Worm (Caenorhabditis elegans) whole organism, early embryonic: ENCODE results near the gene fli-1.
A peak's percentile ranks its signal among the peaks of the same experiment; 100 is the strongest.

ENCODE experiments used
- B0310.2 ChIP-seq: sonication (generic microtip); optimal IDR thresholded peaks from 2 replicates; lab custom pipeline; 2016; ENCODE audit warnings: mild to moderate bottlenecking, missing genetic modification characterization, missing compliant biosample characterization
- F13C5.2 ChIP-seq: sonication (generic microtip); optimal IDR thresholded peaks from 2 replicates; lab custom pipeline; 2017; ENCODE audit warnings: mild to moderate bottlenecking, missing genetic modification characterization, inconsistent platforms, missing compliant biosample characterization
- aly-1 ChIP-seq: sonication (generic microtip); optimal IDR thresholded peaks from 2 replicates; lab custom pipeline; 2016; ENCODE audit warnings: missing genetic modification characterization, missing compliant biosample characterization
- ama-1 ChIP-seq: fragments of 150-350 bp; optimal IDR thresholded peaks from 2 replicates; lab custom pipeline; 2014
- ceh-13 ChIP-seq: fragments of 200-800 bp; sonication (Bioruptor generic); optimal IDR thresholded peaks from 2 replicates; lab custom pipeline; 2018; ENCODE audit warnings: mild to moderate bottlenecking, missing genetic modification characterization, missing compliant biosample characterization
- ceh-36 ChIP-seq: sonication (generic microtip); optimal IDR thresholded peaks from 2 replicates; lab custom pipeline; 2016; ENCODE audit warnings: missing genetic modification characterization, inconsistent platforms, missing compliant biosample characterization
- ets-7 ChIP-seq: sonication (generic microtip); optimal IDR thresholded peaks from 2 replicates; lab custom pipeline; 2016; ENCODE audit warnings: missing genotype, missing genetic modification characterization, missing compliant biosample characterization
- flt-1 ChIP-seq: fragments of 200-800 bp; sonication (Bioruptor generic); IDR thresholded peaks from 2 replicates; pipeline ENCODE4 v1.3.6; 2022; ENCODE audit warnings: missing genetic modification characterization, missing compliant biosample characterization
- hmbx-1 ChIP-seq: sonication (generic microtip); optimal IDR thresholded peaks from 2 replicates; lab custom pipeline; 2016; ENCODE audit warnings: mild to moderate bottlenecking, missing genetic modification characterization, missing compliant biosample characterization
- hmg-4 ChIP-seq: fragments of 200-800 bp; sonication (Bioruptor generic); optimal IDR thresholded peaks from 2 replicates; lab custom pipeline; 2018; ENCODE audit warnings: mild to moderate bottlenecking, missing genetic modification characterization, missing compliant biosample characterization
- hnd-1 ChIP-seq: sonication (generic microtip); optimal IDR thresholded peaks from 2 replicates; lab custom pipeline; 2016; ENCODE audit warnings: missing genetic modification characterization, missing compliant biosample characterization
- pes-1 ChIP-seq: fragments of 200-800 bp; sonication (Bioruptor generic); IDR thresholded peaks from 2 replicates; pipeline ENCODE4 v1.3.6; 2022; ENCODE audit warnings: missing genetic modification reagents, missing genetic modification characterization, missing compliant biosample characterization
- scrt-1 ChIP-seq: fragments of 200-800 bp; sonication (Bioruptor generic); IDR thresholded peaks from 2 replicates; pipeline ENCODE4 v1.3.6; 2022; ENCODE audit warnings: missing genetic modification characterization, missing compliant biosample characterization
- sea-1 ChIP-seq: fragments of 200-800 bp; sonication (Bioruptor generic); conservative IDR thresholded peaks from 2 replicates; pipeline ENCODE4 v1.3.6; 2022; ENCODE audit warnings: missing genetic modification characterization, missing compliant biosample characterization
- tbx-11 ChIP-seq: fragments of 200-800 bp; sonication (Bioruptor generic); IDR thresholded peaks from 2 replicates; pipeline ENCODE4 v1.3.6; 2022; ENCODE audit warnings: missing genetic modification characterization, missing compliant biosample characterization
- tbx-37 ChIP-seq: fragments of 200-800 bp; sonication (Bioruptor generic); conservative IDR thresholded peaks from 2 replicates; pipeline ENCODE4 v1.3.6; 2022; ENCODE audit warnings: missing genetic modification reagents, missing genetic modification characterization, missing compliant biosample characterization
- tra-4 ChIP-seq: sonication (generic microtip); optimal IDR thresholded peaks from 2 replicates; lab custom pipeline; 2017; ENCODE audit warnings: missing genetic modification characterization, missing compliant biosample characterization

Gene fli-1

DNA sequence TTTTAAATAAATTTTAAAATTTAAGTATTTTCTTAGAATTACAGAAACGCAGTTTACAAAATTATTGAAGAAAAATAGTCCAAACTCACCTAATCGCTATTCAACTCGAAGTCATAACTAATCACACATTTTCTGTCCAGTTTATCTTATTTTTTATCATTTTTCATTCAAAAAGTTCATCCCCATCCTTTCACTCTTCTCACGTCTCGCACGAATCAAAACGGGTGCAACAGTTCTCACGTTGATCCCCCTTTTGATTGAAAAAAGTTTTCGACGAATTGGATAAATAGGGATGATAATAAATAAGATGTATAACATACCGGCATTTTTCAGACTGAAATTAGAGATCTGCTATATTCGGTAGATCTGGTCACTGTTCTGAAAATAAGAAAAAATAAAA is 26.2 kb upstream of the fli-1 start:
- TF ChIP-seq scrt-1 (no peak), hmbx-1 (tag; lab: Kevin White, UChicago) (no peak)

DNA sequence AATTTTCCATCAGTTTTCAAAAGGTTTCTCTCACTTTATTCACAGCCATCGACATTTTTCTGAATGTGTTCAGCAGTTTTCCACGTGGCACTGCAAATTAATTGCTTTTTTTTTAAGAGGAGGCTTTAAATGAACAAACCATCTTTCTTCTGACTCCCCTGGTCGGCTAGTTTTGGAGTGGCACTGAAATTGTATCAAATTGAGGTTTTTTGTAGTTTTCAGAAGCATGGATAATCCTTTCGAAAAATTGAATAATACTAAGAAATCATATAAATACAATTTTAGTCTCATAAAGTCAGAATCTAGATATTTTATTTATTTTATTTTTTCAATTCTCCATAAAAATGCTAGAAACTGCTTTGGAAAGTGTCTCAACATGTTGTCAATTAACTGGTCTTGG is 21.2 kb upstream of the fli-1 start, which contains the start of gene B0303.16:
Gene B0303.16 (plus strand): TSS at position 301 of the 400 bp plus-strand sequence.
- no peak for TF ChIP-seq pes-1 (GFP tag; lab: Robert Waterston, UW)
- no peak for TF ChIP-seq ceh-36 (tag; lab: Kevin White, UChicago)
- TF ChIP-seq hmg-4 (GFP tag; lab: Kevin White, UChicago): no peak
- no peak for TF ChIP-seq hnd-1 (tag; lab: Kevin White, UChicago)

DNA sequence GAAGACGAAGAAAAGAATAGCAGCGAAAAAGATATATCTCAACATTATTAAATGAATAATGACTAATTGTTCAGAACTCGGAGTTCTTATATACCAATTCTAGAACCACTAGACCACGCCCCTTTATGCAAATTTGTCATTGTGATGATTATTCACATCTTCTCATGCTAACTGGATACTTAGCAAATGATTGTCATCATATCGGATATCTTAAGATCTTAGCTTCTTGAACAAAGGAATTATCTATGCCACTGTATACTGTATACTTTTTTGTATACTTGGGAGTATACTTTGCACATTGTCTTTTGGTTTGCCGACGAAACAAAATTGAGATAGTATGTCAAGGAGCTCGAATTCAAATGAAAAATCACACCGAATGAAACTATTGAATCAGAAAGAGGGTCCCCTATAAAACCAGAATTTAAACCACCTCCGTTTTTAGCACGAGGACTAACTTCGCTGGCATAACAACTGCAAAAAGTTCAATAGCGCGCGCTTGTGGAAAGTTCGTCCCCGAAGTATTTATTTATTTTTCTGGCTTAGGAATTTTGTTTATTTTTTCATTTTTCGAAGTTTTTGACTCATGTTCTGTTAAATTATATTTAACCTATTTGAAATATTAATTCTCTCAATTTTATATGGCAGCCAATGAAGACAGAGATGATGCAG is 16.9 kb upstream of the fli-1 start, which contains the start of the genes sdz-1 and vps-33.1:
Gene sdz-1 (minus strand): TSS at position 51 of the 669 bp plus-strand sequence.
Gene vps-33.1 (plus strand): TSS at position 639 of the 669 bp plus-strand sequence.
- TF ChIP-seq aly-1 (tag; lab: Kevin White, UChicago): no peak
- no peak for TF ChIP-seq hnd-1 (tag; lab: Kevin White, UChicago)
- peak; percentile 49 for TF ChIP-seq tbx-37 (GFP tag; lab: Robert Waterston, UW)
- TF ChIP-seq ets-7 (tag; lab: Kevin White, UChicago): no peak
- TF ChIP-seq flt-1: no peak
- no peak for TF ChIP-seq F13C5.2 (tag; lab: Kevin White, UChicago)
- TF ChIP-seq sea-1 (GFP tag; lab: Robert Waterston, UW): no peak
- TF ChIP-seq B0310.2 (tag; lab: Kevin White, UChicago): no peak
- TF ChIP-seq ceh-13 (GFP tag; lab: Kevin White, UChicago): no peak

DNA sequence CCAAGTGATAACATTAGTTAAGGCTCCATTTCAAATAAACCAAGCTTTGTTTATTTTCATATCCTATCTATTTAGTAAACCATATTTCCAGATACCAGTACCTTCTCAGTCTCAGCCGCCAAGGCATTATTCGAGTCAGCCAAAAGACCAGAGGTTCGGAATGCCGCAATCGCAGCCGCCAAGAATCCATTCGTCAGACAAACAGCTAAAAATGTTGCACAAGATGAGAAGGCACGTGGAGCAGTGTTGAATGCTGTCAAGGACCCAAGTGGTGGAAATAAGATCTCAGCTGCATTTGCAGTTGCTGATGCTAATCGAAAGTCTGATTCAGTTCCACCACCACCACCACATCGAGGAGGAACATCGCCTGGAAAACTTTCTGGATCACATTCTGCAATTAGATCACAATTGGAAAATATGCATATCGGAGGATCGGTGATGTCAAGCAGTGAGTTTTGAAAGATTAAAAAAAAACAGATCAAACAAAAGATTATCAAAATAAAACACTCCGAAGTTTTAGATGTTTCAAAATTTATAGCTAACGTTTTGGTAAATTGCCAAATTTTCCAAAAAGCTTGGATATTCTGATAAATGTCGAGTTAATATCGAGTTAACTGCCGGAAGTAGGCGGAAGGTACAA is 13.9 kb upstream of the fli-1 start:
- TF ChIP-seq hmbx-1 (tag; lab: Kevin White, UChicago) (no peak), tbx-37 (GFP tag; lab: Robert Waterston, UW) (no peak), ets-7 (tag; lab: Kevin White, UChicago) (no peak), pes-1 (GFP tag; lab: Robert Waterston, UW) (no peak), tra-4 (tag; lab: Kevin White, UChicago) (no peak), ceh-13 (GFP tag; lab: Kevin White, UChicago) (no peak), scrt-1 (no peak), sea-1 (GFP tag; lab: Robert Waterston, UW) (no peak), hmg-4 (GFP tag; lab: Kevin White, UChicago) (no peak), tbx-11 (GFP tag; lab: Robert Waterston, UW) (no peak), ama-1 (lab: Kevin White, UChicago) (no peak), ceh-36 (tag; lab: Kevin White, UChicago) (no peak), hnd-1 (tag; lab: Kevin White, UChicago) (no peak), aly-1 (tag; lab: Kevin White, UChicago) (no peak), F13C5.2 (tag; lab: Kevin White, UChicago) (no peak), flt-1 (no peak)

DNA sequence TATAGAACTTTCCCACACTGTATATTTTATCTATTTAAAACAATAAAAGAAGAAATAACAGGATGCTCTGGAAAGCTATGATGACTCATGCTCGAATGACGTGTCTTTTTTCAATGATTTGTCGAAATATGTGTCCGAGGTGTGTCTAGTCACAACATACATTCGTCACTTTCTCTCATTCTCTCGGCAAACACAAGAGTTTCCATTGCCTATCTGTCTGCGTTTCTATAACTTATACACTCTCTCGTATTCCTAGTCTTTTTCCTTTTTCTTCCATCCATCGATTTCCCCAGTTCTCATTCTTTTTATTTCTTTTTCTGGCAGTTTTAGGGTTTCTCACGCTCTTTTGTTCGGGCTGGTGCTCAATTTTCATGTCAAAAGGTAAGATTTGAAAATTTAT is 13.1 kb upstream of the fli-1 start:
- TF ChIP-seq F13C5.2 (tag; lab: Kevin White, UChicago): no peak
- TF ChIP-seq ama-1 (lab: Kevin White, UChicago): no peak
- TF ChIP-seq hmg-4 (GFP tag; lab: Kevin White, UChicago): no peak
- no peak for TF ChIP-seq tbx-11 (GFP tag; lab: Robert Waterston, UW)
- no peak for TF ChIP-seq B0310.2 (tag; lab: Kevin White, UChicago)
- TF ChIP-seq ets-7 (tag; lab: Kevin White, UChicago): no peak
- TF ChIP-seq pes-1 (GFP tag; lab: Robert Waterston, UW): no peak
- TF ChIP-seq sea-1 (GFP tag; lab: Robert Waterston, UW): no peak
- no peak for TF ChIP-seq flt-1
- TF ChIP-seq tbx-37 (GFP tag; lab: Robert Waterston, UW): no peak
- no peak for TF ChIP-seq scrt-1
- no peak for TF ChIP-seq aly-1 (tag; lab: Kevin White, UChicago)
- TF ChIP-seq hmbx-1 (tag; lab: Kevin White, UChicago): no peak
- TF ChIP-seq ceh-36 (tag; lab: Kevin White, UChicago): no peak
- no peak for TF ChIP-seq ceh-13 (GFP tag; lab: Kevin White, UChicago)
- TF ChIP-seq hnd-1 (tag; lab: Kevin White, UChicago): no peak
- TF ChIP-seq tra-4 (tag; lab: Kevin White, UChicago): no peak

DNA sequence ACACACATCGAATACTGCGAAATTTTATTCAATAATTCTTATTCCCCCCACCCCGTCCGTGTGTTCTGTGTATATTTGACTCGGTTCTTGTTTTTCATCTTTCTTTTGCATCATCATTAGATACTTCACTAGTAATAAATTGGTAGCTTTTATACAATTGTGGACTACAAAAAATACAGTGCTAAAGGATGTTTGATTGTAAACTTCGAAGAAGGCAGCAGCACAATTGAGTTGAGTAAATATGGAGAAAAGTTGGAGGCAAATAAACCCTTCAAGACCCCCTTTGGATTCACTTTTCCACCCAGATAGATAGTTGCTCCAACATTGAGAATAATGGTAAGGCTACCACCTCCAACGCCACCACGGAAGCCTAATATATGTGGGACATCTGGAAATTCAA is 9.8 kb upstream of the fli-1 start, which contains the start of gene B0303.7:
Gene B0303.7 (plus strand): TSS at position 301 of the 400 bp plus-strand sequence.
- no peak for TF ChIP-seq hnd-1 (tag; lab: Kevin White, UChicago)
- TF ChIP-seq sea-1 (GFP tag; lab: Robert Waterston, UW): no peak
- TF ChIP-seq ceh-36 (tag; lab: Kevin White, UChicago): no peak
- TF ChIP-seq tbx-11 (GFP tag; lab: Robert Waterston, UW): no peak
- TF ChIP-seq hmg-4 (GFP tag; lab: Kevin White, UChicago): no peak
- TF ChIP-seq ceh-13 (GFP tag; lab: Kevin White, UChicago): no peak
- no peak for TF ChIP-seq flt-1

DNA sequence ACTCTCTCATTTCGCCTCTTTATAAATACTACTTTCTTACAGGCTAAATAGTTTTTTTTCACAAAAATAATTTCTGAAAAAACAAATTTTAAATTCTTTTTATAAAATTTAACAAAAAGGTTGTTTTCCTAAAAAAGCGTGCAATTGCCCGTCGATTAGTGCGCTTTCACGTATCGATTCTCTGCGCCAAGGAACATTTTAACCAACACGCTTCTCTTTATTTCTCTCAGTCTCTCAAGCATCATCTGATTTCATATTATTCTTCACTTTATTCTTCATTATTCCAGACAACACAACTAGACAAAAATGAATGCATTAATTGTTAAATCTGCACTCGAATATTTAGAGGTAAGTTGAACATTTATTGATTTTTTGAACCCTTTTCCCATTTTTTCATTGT is 6.1 kb upstream of the fli-1 start, which contains the start of gene B0303.4:
Gene B0303.4 (plus strand): TSS at position 196 of the 400 bp plus-strand sequence.
- no peak for TF ChIP-seq tra-4 (tag; lab: Kevin White, UChicago)
